Worm (Caenorhabditis elegans) whole organism, mixed stage, embryonic: ENCODE measurements around the gene Y116F11B.8.

Experiments
- ceh-43 ChIP-seq: fragments of 200-800 bp; sonication (Bioruptor generic); optimal IDR thresholded peaks from 2 replicates; lab custom pipeline; 2018; ENCODE audit warnings: mild to moderate bottlenecking, missing genetic modification characterization, moderate library complexity, missing compliant biosample characterization
- drap-1 ChIP-seq: fragments of 200-800 bp; sonication (Bioruptor generic); optimal IDR thresholded peaks from 3 replicates; lab custom pipeline; 2018; ENCODE audit warnings: mild to moderate bottlenecking, missing genetic modification characterization, missing compliant biosample characterization
- elt-1 ChIP-seq: sonication (generic microtip); optimal IDR thresholded peaks from 2 replicates; lab custom pipeline; 2017; ENCODE audit warnings: missing genetic modification characterization, mild to moderate bottlenecking, missing compliant biosample characterization, antibody characterized with exemption, moderate library complexity, borderline replicate concordance; ENCODE audit not compliant: insufficient read depth
- pha-4 ChIP-seq: fragments of 150-350 bp; optimal IDR thresholded peaks from 2 replicates; lab custom pipeline; 2018; ENCODE audit warnings: missing biosample characterization, missing genetic modification reagents, missing genetic modification characterization
- snpc-4 ChIP-seq: fragments of 150-350 bp; optimal IDR thresholded peaks from 2 replicates; lab custom pipeline; 2014; ENCODE audit warnings: missing biosample characterization, missing genetic modification characterization
- sptf-1 ChIP-seq: sonication (generic microtip); optimal IDR thresholded peaks from 2 replicates; lab custom pipeline; 2017; ENCODE audit warnings: mild to moderate bottlenecking, missing genetic modification characterization, moderate library complexity, missing compliant biosample characterization
- unc-62 ChIP-seq: fragments of 150-350 bp; optimal IDR thresholded peaks from 2 replicates; lab custom pipeline; 2014; ENCODE audit warnings: missing biosample characterization, missing genetic modification reagents, missing genetic modification characterization

DNA sequence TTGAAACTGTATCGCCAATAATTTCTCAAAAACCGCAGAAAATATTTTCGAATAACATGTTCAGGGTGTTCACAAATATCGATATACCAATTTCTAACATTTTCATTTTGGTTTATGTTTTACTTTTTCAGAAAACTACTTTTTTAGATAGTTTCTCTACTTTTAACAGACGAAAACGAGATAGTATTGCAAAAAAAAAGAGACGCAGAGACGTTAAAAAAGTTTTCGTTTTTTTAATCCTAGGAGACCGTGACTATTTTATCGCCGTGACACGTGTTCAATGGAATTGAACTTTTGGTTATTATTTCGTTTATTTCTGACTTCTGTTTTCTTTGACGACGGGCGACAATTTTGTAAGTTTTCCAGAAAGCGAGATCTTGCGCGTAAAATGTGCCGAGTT, 9.4 kb upstream of the Y116F11B.8 start, which contains the start of gene Y116F11B.7:
- no peak for TF ChIP-seq sptf-1 (tag; lab: Kevin White, UChicago)
- TF ChIP-seq elt-1 (tag; lab: Kevin White, UChicago), result no peak
- no peak for TF ChIP-seq snpc-4
- no peak for TF ChIP-seq unc-62 (GFP tag; lab: Kevin White, UChicago)
- TF ChIP-seq pha-4 (tag; lab: Kevin White, UChicago), result no peak
- no peak for TF ChIP-seq drap-1 (GFP tag; lab: Kevin White, UChicago)
- no peak for TF ChIP-seq ceh-43
